Worm (Caenorhabditis elegans) whole organism, L4/young adult: Measurements from ENCODE around the gene rhr-2.

Experiments used
- W03F9.2 ChIP-seq: fragments of 150-350 bp; optimal IDR thresholded peaks from 2 replicates; lab custom pipeline; 2014; ENCODE audit warnings: missing biosample characterization, missing genetic modification characterization
- dao-5 ChIP-seq: sonication (generic microtip); optimal IDR thresholded peaks from 2 replicates; lab custom pipeline; 2016; ENCODE audit warnings: missing genotype, missing genetic modification characterization, moderate library complexity, missing compliant biosample characterization
- him-1 ChIP-seq: sonication (generic microtip); optimal IDR thresholded peaks from 2 replicates; lab custom pipeline; 2016; ENCODE audit warnings: missing genotype, missing genetic modification reagents, missing genetic modification characterization, missing compliant biosample characterization

The rhr-2 gene

DNA sequence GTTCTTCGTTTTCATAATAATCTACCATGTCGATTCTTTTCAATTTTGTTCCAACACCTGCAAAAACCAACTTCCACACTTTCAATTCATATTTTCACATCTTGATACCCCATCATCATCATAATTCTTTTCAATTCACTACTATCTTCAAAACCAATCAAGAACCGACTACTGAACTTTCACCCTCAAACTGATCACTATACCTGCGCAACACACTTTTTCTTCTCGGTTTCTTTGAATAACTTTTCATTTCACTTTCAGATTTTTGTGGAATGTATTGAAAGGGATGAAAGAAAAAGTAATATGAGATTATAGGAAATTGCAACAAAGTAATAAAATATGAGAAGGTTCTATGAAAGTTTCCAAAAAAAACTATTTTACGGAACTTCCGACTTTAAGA lies 11.1 kb upstream of the rhr-2 start:
- TF ChIP-seq him-1 (tag; lab: Kevin White, UChicago), result no peak

ce11 chrV:11739820-11740219 lies 9.9 kb upstream of the rhr-2 start, which contains the start of gene T04F3.1:
Gene T04F3.1 (plus strand): TSS chrV:11740065.
- no peak for TF ChIP-seq dao-5 (tag; lab: Kevin White, UChicago)
- no peak for TF ChIP-seq him-1 (tag; lab: Kevin White, UChicago)
- TF ChIP-seq W03F9.2 (tag; lab: Kevin White, UChicago), result no peak

ce11 chrV:11737333-11737732 lies 7.4 kb upstream of the rhr-2 start:
- no peak for TF ChIP-seq W03F9.2 (tag; lab: Kevin White, UChicago)
- TF ChIP-seq dao-5 (tag; lab: Kevin White, UChicago), result no peak
- no peak for TF ChIP-seq him-1 (tag; lab: Kevin White, UChicago)

DNA sequence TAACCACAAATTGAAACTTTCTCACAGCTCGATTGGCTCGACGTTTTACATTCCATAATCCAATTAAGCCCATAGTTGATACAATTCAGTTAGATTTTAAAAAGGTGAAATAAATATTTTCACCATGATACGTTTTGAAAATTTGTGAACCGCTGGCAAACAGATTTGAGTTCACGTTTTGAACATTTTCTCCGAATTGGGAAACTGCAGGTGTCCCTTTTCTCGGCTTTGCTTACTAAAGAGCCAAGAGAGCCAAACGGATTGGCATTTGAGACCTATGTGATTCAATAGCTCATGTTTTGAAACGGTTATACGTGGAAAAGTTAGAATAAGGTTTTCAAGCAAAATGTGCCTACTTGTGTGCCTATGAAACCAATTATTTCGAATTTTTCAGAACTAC lies 6.9 kb upstream of the rhr-2 start, which contains the start of gene spe-42:
Gene spe-42, minus strand, starts transcription at position 101 of the 400 bp plus-strand sequence.
- TF ChIP-seq dao-5 (tag; lab: Kevin White, UChicago) (no peak), W03F9.2 (tag; lab: Kevin White, UChicago) (no peak), him-1 (tag; lab: Kevin White, UChicago) (no peak)

ce11 chrV:11733460-11733859 lies 3.5 kb upstream of the rhr-2 start, which contains the start of gene npp-22:
Gene npp-22 (minus strand): TSS chrV:11733472.
- TF ChIP-seq him-1 (tag; lab: Kevin White, UChicago), result no peak
- no peak for TF ChIP-seq dao-5 (tag; lab: Kevin White, UChicago)
- no peak for TF ChIP-seq W03F9.2 (tag; lab: Kevin White, UChicago)

ce11 chrV:11732049-11732448 lies 2.1 kb upstream of the rhr-2 start:
- TF ChIP-seq W03F9.2 (tag; lab: Kevin White, UChicago) (no peak), him-1 (tag; lab: Kevin White, UChicago) (no peak)

DNA sequence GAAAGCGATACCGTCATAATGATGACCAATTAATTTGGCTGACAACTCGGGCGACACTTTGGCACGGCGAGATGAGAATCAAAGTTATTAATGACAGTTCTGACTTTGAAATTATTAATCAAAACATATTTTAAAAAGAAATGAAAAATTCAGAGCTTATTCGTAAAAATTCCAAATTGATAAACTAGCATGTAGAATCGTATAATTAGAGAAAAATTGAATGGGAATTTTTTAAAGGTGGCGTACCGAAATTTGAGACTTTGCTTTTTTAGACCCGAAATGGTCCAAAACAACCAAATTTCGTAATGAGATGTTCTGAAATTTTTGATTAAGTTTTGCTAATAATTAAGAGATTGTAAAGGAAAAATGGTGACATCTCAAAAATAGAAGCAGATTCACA lies 4.0 kb downstream of the rhr-2 start, which contains the start of gene daf-11:
Gene daf-11, minus strand, starts transcription at position 101 of the 400 bp plus-strand sequence.
- TF ChIP-seq W03F9.2 (tag; lab: Kevin White, UChicago) (no peak), him-1 (tag; lab: Kevin White, UChicago) (no peak), dao-5 (tag; lab: Kevin White, UChicago) (no peak)

DNA sequence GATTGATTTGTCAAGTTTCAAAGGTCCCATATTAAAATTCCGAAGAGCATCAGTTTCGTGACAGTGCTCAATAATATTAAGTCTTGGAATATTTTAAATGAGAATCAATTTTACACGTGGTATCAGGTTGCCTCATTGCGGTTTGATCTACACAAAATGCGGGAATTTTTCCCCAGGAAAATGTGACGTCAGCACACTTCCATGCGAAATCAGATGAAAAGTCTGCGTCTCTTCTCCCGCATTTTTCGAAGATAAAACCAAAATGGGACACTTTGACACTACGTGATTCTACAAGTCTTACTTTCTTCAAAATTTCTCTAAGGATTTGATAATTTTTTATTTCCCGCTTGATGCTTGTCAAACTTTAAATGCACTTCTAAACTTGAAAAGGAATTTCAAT lies 7.1 kb downstream of the rhr-2 start:
- TF ChIP-seq him-1 (tag; lab: Kevin White, UChicago), result no peak
- no peak for TF ChIP-seq W03F9.2 (tag; lab: Kevin White, UChicago)
- TF ChIP-seq dao-5 (tag; lab: Kevin White, UChicago), result no peak

- TF ChIP-seq him-1 (tag; lab: Kevin White, UChicago) (no peak), W03F9.2 (tag; lab: Kevin White, UChicago) (no peak), dao-5 (tag; lab: Kevin White, UChicago) (no peak)
Measured at ce11 chrV:11716930-11717329, 13.0 kb downstream of the rhr-2 start.

- no peak for TF ChIP-seq W03F9.2 (tag; lab: Kevin White, UChicago)
- TF ChIP-seq him-1 (tag; lab: Kevin White, UChicago), result no peak
- TF ChIP-seq dao-5 (tag; lab: Kevin White, UChicago), result no peak
Measured at ce11 chrV:11715797-11716196, 14.2 kb downstream of the rhr-2 start, which contains the start of gene tre-3. Gene tre-3 (minus strand): TSS chrV:11715903.

DNA sequence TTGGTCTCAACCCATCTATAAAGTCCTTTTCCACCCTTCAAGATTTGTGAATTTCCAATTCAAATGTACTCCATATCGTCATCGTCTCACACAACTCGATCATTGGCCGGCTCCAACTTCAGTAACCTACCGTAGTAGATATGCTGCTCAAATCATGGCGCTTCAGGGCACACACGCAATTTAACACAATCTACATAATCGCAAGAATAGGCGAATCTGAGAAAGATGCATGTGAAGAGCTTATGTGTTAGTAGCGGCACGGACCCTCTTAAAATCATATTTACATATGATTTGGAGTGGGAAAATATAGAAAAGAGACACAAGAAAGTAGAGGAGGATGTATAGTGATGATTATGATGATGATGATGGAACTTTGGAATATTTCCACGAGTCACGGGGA lies 18.2 kb downstream of the rhr-2 start:
- TF ChIP-seq dao-5 (tag; lab: Kevin White, UChicago), result no peak
- no peak for TF ChIP-seq him-1 (tag; lab: Kevin White, UChicago)
- TF ChIP-seq W03F9.2 (tag; lab: Kevin White, UChicago), result no peak

DNA sequence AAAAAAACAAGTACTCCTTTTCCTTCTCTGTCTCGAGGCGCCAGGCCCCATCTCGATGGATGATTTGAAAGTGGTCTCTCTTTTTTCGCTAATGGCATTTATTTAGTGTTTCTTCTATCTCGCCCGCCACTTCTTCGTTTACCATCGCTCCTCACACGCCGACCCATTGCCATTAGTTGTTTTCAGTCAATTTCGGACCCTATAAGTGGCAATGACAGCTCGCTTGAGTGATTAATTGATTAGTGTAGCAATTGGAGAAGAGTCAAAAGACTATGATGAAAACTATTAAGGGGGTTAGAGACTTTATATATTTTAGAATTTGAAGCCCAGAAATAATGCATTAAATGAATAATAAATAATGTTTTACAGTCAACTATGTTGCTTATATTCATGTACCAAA lies 23.6 kb downstream of the rhr-2 start:
- TF ChIP-seq dao-5 (tag; lab: Kevin White, UChicago), result no peak
- no peak for TF ChIP-seq him-1 (tag; lab: Kevin White, UChicago)
- TF ChIP-seq W03F9.2 (tag; lab: Kevin White, UChicago), result no peak

DNA sequence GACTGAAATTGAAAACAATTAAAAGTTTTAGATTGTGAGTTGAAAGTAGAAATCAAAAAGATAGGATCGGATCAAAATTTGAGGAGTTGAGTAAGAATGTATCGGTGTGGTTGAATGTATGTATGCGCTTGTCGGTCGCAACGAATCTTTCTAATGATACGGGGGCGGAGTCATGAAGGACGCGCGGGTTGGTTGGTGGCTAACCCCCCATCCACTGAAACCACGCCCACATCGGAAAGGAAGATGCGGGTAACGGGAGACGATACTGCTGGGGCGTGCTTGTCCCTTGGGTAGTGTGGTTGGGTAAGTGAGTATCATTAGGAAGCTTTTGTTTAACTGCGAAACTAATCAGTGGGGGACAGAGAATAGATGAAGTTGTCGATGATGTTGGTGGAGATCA lies 24.6 kb downstream of the rhr-2 start, which contains the start of gene ceh-32:
Gene ceh-32, minus strand, starts transcription at position 2 of the 400 bp plus-strand sequence.
- no peak for TF ChIP-seq W03F9.2 (tag; lab: Kevin White, UChicago)
- TF ChIP-seq dao-5 (tag; lab: Kevin White, UChicago), result no peak
- no peak for TF ChIP-seq him-1 (tag; lab: Kevin White, UChicago)

DNA sequence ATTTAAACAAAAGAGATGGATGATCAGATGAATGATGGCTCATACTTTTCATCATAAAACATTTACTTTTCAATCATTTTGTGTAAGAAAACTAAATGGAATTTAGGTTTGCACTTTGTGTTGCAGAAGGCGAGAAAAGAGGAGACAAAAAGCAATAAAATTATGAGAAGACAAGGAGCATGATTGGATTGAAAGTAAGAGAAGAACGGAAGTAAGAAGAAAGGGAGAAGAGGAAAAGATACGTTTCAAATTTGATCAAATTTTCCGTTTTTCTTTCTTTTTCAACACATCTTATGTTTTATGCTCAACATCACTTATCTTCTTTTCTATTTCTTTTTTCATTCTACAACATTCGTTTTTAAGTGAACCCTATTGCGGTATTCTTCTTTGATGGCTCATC lies 25.3 kb downstream of the rhr-2 start:
- TF ChIP-seq dao-5 (tag; lab: Kevin White, UChicago) (no peak), him-1 (tag; lab: Kevin White, UChicago) (no peak), W03F9.2 (tag; lab: Kevin White, UChicago) (no peak)
